Worm (Caenorhabditis elegans): Measurements from ENCODE around the gene tomm-7.

ce11 chrIII:7894724-7895123, 35.3 kb downstream of the tomm-7 start, which contains the start of gene ZK688.4:
- TF ChIP-seq nhr-76 (tag; optimal IDR thresholded peaks at IDR 0.05): no peak
- no peak for TF ChIP-seq jun-1 (tag; optimal IDR thresholded peaks at IDR 0.05)
- no peak for TF ChIP-seq mdl-1 (tag; optimal IDR thresholded peaks at IDR 0.05)
- no peak for TF ChIP-seq lin-13 (GFP tag; optimal IDR thresholded peaks at IDR 0.05)
- no peak for TF ChIP-seq pha-4 (GFP tag; IDR thresholded peaks at IDR 0.05)
- TF ChIP-seq pha-4 (tag; optimal IDR thresholded peaks at IDR 0.05): no peak

Measured in whole organism, L4 larva.